Worm (Caenorhabditis elegans): ENCODE measurements around the gene F45D3.1.

Gene F45D3.1

DNA sequence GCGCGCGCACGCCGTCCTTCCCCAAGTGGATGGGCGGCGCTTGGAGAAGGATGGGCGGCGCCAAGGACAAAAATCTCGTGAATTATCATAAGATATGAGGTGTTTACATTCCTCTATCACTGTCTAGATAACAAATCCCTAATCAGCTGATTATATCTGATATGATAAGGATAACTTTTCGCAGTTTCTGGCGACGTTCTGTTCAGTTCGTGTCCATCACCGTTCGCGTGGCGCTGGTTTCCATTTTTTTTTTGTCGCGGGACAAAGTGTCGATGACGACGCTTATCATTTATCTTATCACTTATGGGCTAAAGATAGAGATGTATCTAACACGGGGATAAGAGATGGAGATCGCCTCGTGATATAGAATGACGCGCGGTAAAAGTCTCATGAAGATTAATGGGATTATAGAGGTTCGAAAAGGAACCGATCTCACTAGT is 26.4 kb downstream of the F45D3.1 start:
- no peak for TF ChIP-seq nhr-237 (tag; optimal IDR thresholded peaks at IDR 0.05)
- TF ChIP-seq ceh-43 (GFP tag; optimal IDR thresholded peaks at IDR 0.05): no peak
- TF ChIP-seq blmp-1 (tag; optimal IDR thresholded peaks at IDR 0.05): no peak
- peak; percentile 81 for TF ChIP-seq elt-1 (tag; optimal IDR thresholded peaks at IDR 0.05; ENCODE audit: borderline replicate concordance, insufficient read depth)
- TF ChIP-seq ces-1 (GFP tag; optimal IDR thresholded peaks at IDR 0.05): no peak
- TF ChIP-seq ham-2 (GFP tag; optimal IDR thresholded peaks at IDR 0.05): peak; percentile 35
- peak; percentile 92 for TF ChIP-seq elt-3 (tag; optimal IDR thresholded peaks at IDR 0.05)

DNA sequence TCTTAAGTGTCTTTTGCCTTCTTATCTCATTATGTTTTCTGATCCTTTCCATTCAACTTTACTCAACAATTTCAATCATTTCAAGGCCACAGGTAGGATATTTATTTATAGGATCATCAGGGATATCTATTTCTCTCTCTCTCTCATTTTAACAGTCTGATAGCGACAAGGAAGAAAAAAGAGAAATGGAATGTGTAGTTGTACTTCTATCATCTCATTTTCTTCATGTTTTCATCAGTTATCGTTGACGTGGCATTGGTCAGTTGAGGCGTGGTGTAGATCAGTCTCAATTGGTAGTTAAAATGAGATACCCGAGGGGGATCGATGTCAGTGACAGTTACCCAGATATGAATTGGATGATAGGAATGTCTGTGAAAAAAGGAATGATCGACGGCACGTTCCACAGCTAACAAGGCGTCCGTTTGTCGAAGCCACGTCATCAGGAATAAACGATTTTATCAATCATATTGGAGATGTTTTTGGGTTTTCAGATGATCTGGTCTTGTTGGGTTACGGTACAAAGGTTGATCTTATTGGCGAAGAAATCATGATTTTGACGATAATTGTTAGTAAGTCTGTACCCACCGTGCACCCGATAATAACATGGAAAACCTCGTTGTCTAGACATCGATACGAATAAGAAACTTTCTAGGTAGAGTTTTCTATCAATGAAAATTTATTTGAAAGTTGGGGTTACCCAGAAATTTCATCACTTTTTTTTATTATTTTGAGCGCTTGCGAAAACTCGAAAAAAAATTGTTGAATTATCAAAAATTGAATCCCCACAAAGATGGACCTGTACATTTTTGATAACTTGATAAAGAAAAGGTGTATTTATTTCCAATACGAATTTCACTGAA is 27.5 kb downstream of the F45D3.1 start:
- TF ChIP-seq cnd-1 (tag; optimal IDR thresholded peaks at IDR 0.05): no peak
- TF ChIP-seq nhr-12 (tag; optimal IDR thresholded peaks at IDR 0.05): no peak
- TF ChIP-seq nhr-2 (tag; optimal IDR thresholded peaks at IDR 0.05): no peak
- no peak for TF ChIP-seq ceh-43 (GFP tag; optimal IDR thresholded peaks at IDR 0.05)
- no peak for TF ChIP-seq elt-1 (tag; optimal IDR thresholded peaks at IDR 0.05; ENCODE audit: borderline replicate concordance, insufficient read depth)
- TF ChIP-seq elt-3 (tag; optimal IDR thresholded peaks at IDR 0.05): no peak
- no peak for TF ChIP-seq mab-5 (tag; optimal IDR thresholded peaks at IDR 0.05)
- TF ChIP-seq tbx-8 (GFP tag; optimal IDR thresholded peaks at IDR 0.05): no peak

DNA sequence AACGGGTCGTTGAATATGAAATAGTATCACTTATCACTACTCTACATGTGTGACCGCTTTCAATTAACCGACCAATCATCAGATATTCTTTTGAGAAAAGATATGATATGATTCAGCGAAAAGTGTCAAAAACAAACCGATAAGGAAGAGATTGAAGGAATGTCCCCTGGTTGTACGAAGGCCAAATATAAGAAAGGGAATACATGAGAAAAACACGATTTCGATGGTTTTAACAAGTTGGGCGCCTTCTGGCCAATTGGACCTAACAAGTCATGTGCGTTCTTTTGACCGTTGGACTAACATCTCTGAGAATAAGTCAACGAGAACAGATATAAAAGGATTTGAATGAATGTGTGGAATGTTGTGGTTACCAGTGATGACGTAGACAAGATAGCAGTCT is 29.0 kb downstream of the F45D3.1 start:
- no peak for TF ChIP-seq elt-3 (tag; optimal IDR thresholded peaks at IDR 0.05)

DNA sequence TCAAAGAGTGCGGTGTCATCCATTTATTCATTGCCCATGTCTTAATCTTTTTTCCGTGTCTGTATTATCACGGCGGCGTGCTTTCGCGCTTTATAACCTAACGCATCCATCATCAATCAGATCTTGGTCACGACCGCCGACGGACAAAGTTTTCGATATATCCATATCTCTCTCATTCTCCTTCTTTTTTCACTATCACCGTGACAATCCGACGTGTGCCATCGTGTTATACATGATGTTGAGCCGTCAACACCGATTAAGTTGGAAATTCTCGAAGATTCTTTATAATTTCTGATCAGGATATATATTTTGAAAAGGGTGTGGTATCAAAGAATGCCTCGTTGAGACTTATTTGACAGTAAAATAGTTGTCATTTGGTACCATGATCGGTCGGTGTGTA is 30.0 kb downstream of the F45D3.1 start:
- TF ChIP-seq ham-2 (GFP tag; optimal IDR thresholded peaks at IDR 0.05) (no peak), nhr-2 (tag; optimal IDR thresholded peaks at IDR 0.05) (no peak), nhr-237 (tag; optimal IDR thresholded peaks at IDR 0.05) (no peak), zip-8 (tag; optimal IDR thresholded peaks at IDR 0.05) (no peak), mab-5 (tag; optimal IDR thresholded peaks at IDR 0.05) (no peak), lin-13 (tag; optimal IDR thresholded peaks at IDR 0.05) (no peak), tbx-8 (GFP tag; optimal IDR thresholded peaks at IDR 0.05) (no peak), elt-3 (tag; optimal IDR thresholded peaks at IDR 0.05) (no peak), cnd-1 (tag; optimal IDR thresholded peaks at IDR 0.05) (no peak), nhr-12 (tag; optimal IDR thresholded peaks at IDR 0.05) (no peak), bed-3 (GFP tag; optimal IDR thresholded peaks at IDR 0.05) (no peak), unc-120 (tag; optimal IDR thresholded peaks at IDR 0.05; ENCODE audit: poor library complexity, severe bottlenecking) (no peak), blmp-1 (tag; optimal IDR thresholded peaks at IDR 0.05) (no peak)

DNA sequence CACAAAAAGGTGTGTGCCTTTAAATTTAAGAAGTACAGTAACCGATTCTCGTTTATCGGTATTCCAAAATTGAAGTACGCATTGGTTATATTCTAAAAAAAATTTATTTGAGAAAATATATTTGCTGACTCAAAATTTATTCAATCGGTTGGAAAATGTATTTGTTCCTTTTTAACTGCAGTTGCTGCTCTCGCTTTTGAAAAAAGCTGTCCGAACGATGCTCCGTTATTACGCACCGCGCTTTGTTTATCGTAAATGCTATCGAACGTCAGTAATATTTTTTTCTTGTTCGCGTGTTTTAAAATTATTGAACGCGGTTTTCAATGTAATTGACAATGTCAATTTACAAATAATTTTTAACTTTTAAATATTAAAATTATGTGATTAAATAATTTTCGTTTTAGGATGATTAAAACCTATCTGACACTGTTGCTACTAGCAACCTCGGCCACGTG is 33.5 kb downstream of the F45D3.1 start, which contains the start of gene sel-1:
Gene sel-1, plus strand, starts transcription at position 405 of the 455 bp plus-strand sequence.
- TF ChIP-seq ceh-43 (GFP tag; optimal IDR thresholded peaks at IDR 0.05) (no peak), cnd-1 (tag; optimal IDR thresholded peaks at IDR 0.05) (no peak), nhr-28 (tag; optimal IDR thresholded peaks at IDR 0.05) (no peak), lin-13 (tag; optimal IDR thresholded peaks at IDR 0.05) (no peak), nhr-2 (tag; optimal IDR thresholded peaks at IDR 0.05) (no peak), mab-5 (tag; optimal IDR thresholded peaks at IDR 0.05) (no peak), mls-2 (tag; optimal IDR thresholded peaks at IDR 0.05) (no peak), bed-3 (GFP tag; optimal IDR thresholded peaks at IDR 0.05) (no peak), elt-1 (tag; optimal IDR thresholded peaks at IDR 0.05; ENCODE audit: borderline replicate concordance, insufficient read depth) (no peak), elt-3 (tag; optimal IDR thresholded peaks at IDR 0.05) (no peak), M03D4.4 (tag; optimal IDR thresholded peaks at IDR 0.05) (no peak), drap-1 (GFP tag; optimal IDR thresholded peaks at IDR 0.05) (no peak), ztf-11 (tag; optimal IDR thresholded peaks at IDR 0.05) (no peak), nhr-237 (tag; optimal IDR thresholded peaks at IDR 0.05) (no peak), sem-2 (GFP tag; optimal IDR thresholded peaks at IDR 0.05) (no peak), blmp-1 (tag; optimal IDR thresholded peaks at IDR 0.05) (no peak), ceh-39 (tag; optimal IDR thresholded peaks at IDR 0.05) (no peak)

DNA sequence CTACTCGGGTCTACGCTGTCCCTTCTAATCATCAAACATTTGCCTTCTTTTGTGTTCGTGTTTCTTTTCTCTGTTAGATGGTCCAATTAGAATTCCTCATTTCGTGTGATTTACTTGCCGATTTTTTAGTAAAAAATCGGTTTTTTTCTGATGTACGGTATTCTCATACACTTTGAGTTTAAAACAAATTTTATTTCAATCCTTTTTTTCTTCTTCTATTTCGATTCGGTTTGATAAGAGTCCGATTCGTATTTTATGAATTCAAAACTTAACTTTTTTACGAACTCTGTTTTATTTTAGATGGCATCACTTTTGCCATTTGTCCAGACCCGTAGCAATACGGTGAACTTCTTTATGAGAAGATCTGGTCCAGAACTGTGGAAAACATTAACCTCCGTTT is 36.3 kb downstream of the F45D3.1 start, which contains the start of gene mrps-5:
Gene mrps-5, plus strand, starts transcription at position 301 of the 400 bp plus-strand sequence.
- TF ChIP-seq nhr-76 (tag; optimal IDR thresholded peaks at IDR 0.05): no peak
- TF ChIP-seq snpc-4 (tag; optimal IDR thresholded peaks at IDR 0.05): no peak
- no peak for TF ChIP-seq flh-1 (GFP tag; optimal IDR thresholded peaks at IDR 0.05)
- no peak for TF ChIP-seq cnd-1 (tag; optimal IDR thresholded peaks at IDR 0.05)
- TF ChIP-seq zip-8 (tag; optimal IDR thresholded peaks at IDR 0.05): no peak
- TF ChIP-seq hlh-1 (tag; optimal IDR thresholded peaks at IDR 0.05): no peak
- no peak for TF ChIP-seq ham-2 (GFP tag; optimal IDR thresholded peaks at IDR 0.05)
- TF ChIP-seq lin-32 (GFP tag; optimal IDR thresholded peaks at IDR 0.05): no peak
- TF ChIP-seq pha-4 (tag; optimal IDR thresholded peaks at IDR 0.05): no peak
- TF ChIP-seq unc-62 (GFP tag; optimal IDR thresholded peaks at IDR 0.05): no peak

All from whole organism, mixed stage, embryonic.